Worm (Caenorhabditis elegans) whole organism, L3 larva: ENCODE results near the gene F17C11.11.

Experiments
- R02D3.7 ChIP-seq: fragments of 150-350 bp; optimal IDR thresholded peaks from 2 replicates; lab custom pipeline; 2014; ENCODE audit warnings: missing biosample characterization, missing genetic modification characterization
- ZK546.5 ChIP-seq: sonication (generic microtip); optimal IDR thresholded peaks from 2 replicates; lab custom pipeline; 2017; ENCODE audit warnings: missing biosample characterization, missing genetic modification characterization
- aly-2 ChIP-seq: fragments of 150-350 bp; optimal IDR thresholded peaks from 2 replicates; lab custom pipeline; 2014; ENCODE audit warnings: missing biosample characterization, missing genetic modification characterization
- ama-1 ChIP-seq: fragments of 150-350 bp; optimal IDR thresholded peaks from 2 replicates; lab custom pipeline; 2018
- ceh-16 ChIP-seq: sonication (generic microtip); optimal IDR thresholded peaks from 2 replicates; lab custom pipeline; 2017; ENCODE audit warnings: missing biosample characterization, missing genetic modification characterization
- ceh-82 ChIP-seq: fragments of 150-350 bp; optimal IDR thresholded peaks from 2 replicates; lab custom pipeline; 2014; ENCODE audit warnings: missing biosample characterization, missing genetic modification characterization
- ceh-9 ChIP-seq: sonication (generic microtip); optimal IDR thresholded peaks from 2 replicates; lab custom pipeline; 2018; ENCODE audit warnings: missing biosample characterization, missing genetic modification characterization
- daf-12 ChIP-seq: fragments of 150-350 bp; optimal IDR thresholded peaks from 2 replicates; lab custom pipeline; 2014; ENCODE audit warnings: missing biosample characterization, missing genetic modification reagents, missing genetic modification characterization
- egl-27 ChIP-seq: sonication (generic microtip); optimal IDR thresholded peaks from 4 replicates; lab custom pipeline; 2017; ENCODE audit warnings: missing biosample characterization, missing genetic modification reagents, missing genetic modification characterization
- egl-5 ChIP-seq: fragments of 150-350 bp; optimal IDR thresholded peaks from 2 replicates; lab custom pipeline; 2017; ENCODE audit warnings: missing biosample characterization, missing genetic modification reagents, missing genetic modification characterization, inconsistent platforms
- elt-1 ChIP-seq: fragments of 150-350 bp; optimal IDR thresholded peaks from 2 replicates; lab custom pipeline; 2014; ENCODE audit warnings: missing biosample characterization, missing genetic modification characterization
- elt-2 ChIP-seq: sonication (generic microtip); optimal IDR thresholded peaks from 2 replicates; lab custom pipeline; 2016; ENCODE audit warnings: missing genetic modification reagents, mild to moderate bottlenecking, missing genetic modification characterization, missing compliant biosample characterization
- elt-3 ChIP-seq, 3 experiments: fragments of 150-350 bp in 1 of 3; sonication (generic microtip) in 2 of 3; optimal IDR thresholded peaks; 2 replicates in 2 of 3; 4 replicates in 1 of 3; lab custom pipeline; 2014 to 2017; ENCODE audit warnings: missing biosample characterization in 3 of 3, missing genetic modification characterization in 3 of 3
- eor-1 ChIP-seq, 2 experiments: fragments of 150-350 bp; optimal IDR thresholded peaks; 2 replicates each; lab custom pipeline; 2014 to 2018; ENCODE audit warnings: missing biosample characterization in 2 of 2, missing genetic modification characterization in 2 of 2
- fkh-10 ChIP-seq: sonication (generic microtip); optimal IDR thresholded peaks from 2 replicates; lab custom pipeline; 2017; ENCODE audit warnings: missing biosample characterization, missing genetic modification reagents, missing genetic modification characterization
- fos-1 ChIP-seq: fragments of 150-350 bp; optimal IDR thresholded peaks from 2 replicates; lab custom pipeline; 2014; ENCODE audit warnings: missing biosample characterization, missing genetic modification characterization
- hmg-11 ChIP-seq: sonication (generic microtip); optimal IDR thresholded peaks from 2 replicates; lab custom pipeline; 2016; ENCODE audit warnings: missing genetic modification characterization, missing compliant biosample characterization
- jun-1 ChIP-seq: fragments of 150-350 bp; optimal IDR thresholded peaks from 2 replicates; lab custom pipeline; 2014; ENCODE audit warnings: missing biosample characterization, missing genetic modification reagents, missing genetic modification characterization
- lin-15B ChIP-seq: fragments of 150-350 bp; optimal IDR thresholded peaks from 2 replicates; lab custom pipeline; 2014; ENCODE audit warnings: missing biosample characterization, missing genetic modification characterization
- lin-39 ChIP-seq: fragments of 150-350 bp; optimal IDR thresholded peaks from 2 replicates; lab custom pipeline; 2018; ENCODE audit warnings: missing biosample characterization, missing genetic modification reagents, missing genetic modification characterization
- lsy-12 ChIP-seq: sonication (generic microtip); optimal IDR thresholded peaks from 2 replicates; lab custom pipeline; 2016; ENCODE audit warnings: mild to moderate bottlenecking, missing genetic modification characterization, missing compliant biosample characterization
- mdl-1 ChIP-seq: fragments of 150-350 bp; optimal IDR thresholded peaks from 2 replicates; lab custom pipeline; 2014; ENCODE audit warnings: missing biosample characterization, missing genetic modification characterization
- mml-1 ChIP-seq: fragments of 150-350 bp; sonication (generic microtip); optimal IDR thresholded peaks from 3 replicates; lab custom pipeline; 2014; ENCODE audit warnings: missing biosample characterization, missing genetic modification characterization
- nhr-11 ChIP-seq: fragments of 150-350 bp; optimal IDR thresholded peaks from 2 replicates; lab custom pipeline; 2014; ENCODE audit warnings: missing biosample characterization, missing genetic modification characterization
- nhr-12 ChIP-seq: fragments of 150-350 bp; optimal IDR thresholded peaks from 2 replicates; lab custom pipeline; 2014; ENCODE audit warnings: missing biosample characterization, missing genetic modification characterization
- nhr-23 ChIP-seq: fragments of 150-350 bp; optimal IDR thresholded peaks from 2 replicates; lab custom pipeline; 2014; ENCODE audit warnings: missing biosample characterization, missing genetic modification reagents, missing genetic modification characterization
- nhr-25 ChIP-seq: sonication (generic microtip); optimal IDR thresholded peaks from 2 replicates; lab custom pipeline; 2017; ENCODE audit warnings: missing biosample characterization, missing genetic modification characterization
- nhr-28 ChIP-seq: fragments of 150-350 bp; optimal IDR thresholded peaks from 2 replicates; lab custom pipeline; 2014; ENCODE audit warnings: missing biosample characterization, missing genetic modification characterization
- nhr-43 ChIP-seq: sonication (generic microtip); optimal IDR thresholded peaks from 2 replicates; lab custom pipeline; 2016; ENCODE audit warnings: mild to moderate bottlenecking, missing genetic modification characterization, missing compliant biosample characterization; ENCODE audit not compliant: poor library complexity, severe bottlenecking
- nhr-67 ChIP-seq: fragments of 150-350 bp; optimal IDR thresholded peaks from 2 replicates; lab custom pipeline; 2014; ENCODE audit warnings: missing biosample characterization, missing genetic modification characterization
- pha-4 ChIP-seq: fragments of 150-350 bp; optimal IDR thresholded peaks from 2 replicates; lab custom pipeline; 2014; ENCODE audit warnings: missing biosample characterization, missing genetic modification reagents, missing genetic modification characterization
- pqm-1 ChIP-seq: fragments of 150-350 bp; optimal IDR thresholded peaks from 2 replicates; lab custom pipeline; 2017; ENCODE audit warnings: missing biosample characterization, missing genetic modification characterization, inconsistent platforms
- skn-1 ChIP-seq: fragments of 150-350 bp; optimal IDR thresholded peaks from 2 replicates; lab custom pipeline; 2014; ENCODE audit warnings: missing biosample characterization, missing genetic modification characterization
- tbx-2 ChIP-seq: sonication (generic microtip); optimal IDR thresholded peaks from 2 replicates; lab custom pipeline; 2016; ENCODE audit warnings: mild to moderate bottlenecking, missing genetic modification characterization, missing compliant biosample characterization
- unc-39 ChIP-seq: sonication (generic microtip); optimal IDR thresholded peaks from 4 replicates; lab custom pipeline; 2017; ENCODE audit warnings: missing biosample characterization, missing genetic modification characterization
- unc-62 ChIP-seq: fragments of 150-350 bp; sonication (generic microtip); optimal IDR thresholded peaks from 4 replicates; lab custom pipeline; 2014; ENCODE audit warnings: missing biosample characterization, missing genetic modification reagents, missing genetic modification characterization
- zag-1 ChIP-seq: fragments of 150-350 bp; optimal IDR thresholded peaks from 2 replicates; lab custom pipeline; 2014; ENCODE audit warnings: missing biosample characterization, missing genetic modification characterization
- ztf-4 ChIP-seq: fragments of 150-350 bp; optimal IDR thresholded peaks from 2 replicates; lab custom pipeline; 2014; ENCODE audit warnings: missing biosample characterization, missing genetic modification characterization

F17C11.11 gene

ce11 chrV:10939990-10940570 lies 1.5 kb upstream of the F17C11.11 start:
- no peak for TF ChIP-seq zag-1 (tag; lab: Kevin White, UChicago)
- TF ChIP-seq egl-5 (tag; lab: Kevin White, UChicago) = no peak
- no peak for TF ChIP-seq elt-2 (tag; lab: Kevin White, UChicago)
- TF ChIP-seq nhr-11 = no peak
- no peak for TF ChIP-seq nhr-67 (tag; lab: Kevin White, UChicago)
- no peak for TF ChIP-seq pha-4 (tag; lab: Kevin White, UChicago)
- TF ChIP-seq nhr-28 (tag; lab: Kevin White, UChicago) = no peak
- TF ChIP-seq aly-2 = no peak
- no peak for TF ChIP-seq unc-62 (GFP tag; lab: Kevin White, UChicago)
- TF ChIP-seq nhr-43 = peak; percentile 85
- TF ChIP-seq ama-1 = no peak
- TF ChIP-seq nhr-25 (tag; lab: Kevin White, UChicago) = peak; percentile 8
- TF ChIP-seq eor-1 (tag; optimal IDR thresholded peaks at IDR 0.05; lab: Kevin White, UChicago) = no peak
- no peak for TF ChIP-seq elt-3 (tag; optimal IDR thresholded peaks at IDR 0.05; lab: Kevin White, UChicago)
- no peak for TF ChIP-seq R02D3.7 (tag; lab: Kevin White, UChicago)
- no peak for TF ChIP-seq lin-15B (tag; lab: Kevin White, UChicago)
- no peak for TF ChIP-seq ZK546.5
- TF ChIP-seq mdl-1 = no peak
- no peak for TF ChIP-seq ceh-82
- TF ChIP-seq ceh-16 (tag; lab: Kevin White, UChicago) = no peak
- TF ChIP-seq ceh-9 (tag; lab: Kevin White, UChicago) = no peak
- no peak for TF ChIP-seq egl-27 (tag; lab: Kevin White, UChicago)
- TF ChIP-seq elt-1 (tag; lab: Kevin White, UChicago) = no peak
- TF ChIP-seq fos-1 (tag; lab: Kevin White, UChicago) = peak; percentile 20
- TF ChIP-seq lin-39 (tag; lab: Kevin White, UChicago) = no peak
- TF ChIP-seq unc-39 (tag; lab: Kevin White, UChicago) = no peak
- TF ChIP-seq fkh-10 (GFP tag; lab: Kevin White, UChicago) = no peak
- no peak for TF ChIP-seq mml-1 (tag; lab: Kevin White, UChicago)
- no peak for TF ChIP-seq daf-12 (tag; lab: Kevin White, UChicago)
- no peak for TF ChIP-seq tbx-2 (tag; lab: Kevin White, UChicago)
- TF ChIP-seq nhr-12 (tag; lab: Kevin White, UChicago) = no peak
- TF ChIP-seq pqm-1 (tag; lab: Kevin White, UChicago) = no peak
- no peak for TF ChIP-seq lsy-12 (tag; lab: Kevin White, UChicago)
- TF ChIP-seq skn-1 (tag; lab: Kevin White, UChicago) = no peak
- peak; percentile 36 for TF ChIP-seq nhr-23
- TF ChIP-seq jun-1 (tag; lab: Kevin White, UChicago) = no peak

- peak; percentile 85 for TF ChIP-seq fkh-10 (GFP tag; lab: Kevin White, UChicago)
- TF ChIP-seq aly-2 = no peak
- TF ChIP-seq ceh-9 (tag; lab: Kevin White, UChicago) = no peak
- no peak for TF ChIP-seq eor-1 (tag; optimal IDR thresholded peaks at IDR 0.05; lab: Kevin White, UChicago)
- no peak for TF ChIP-seq tbx-2 (tag; lab: Kevin White, UChicago)
- no peak for TF ChIP-seq nhr-12 (tag; lab: Kevin White, UChicago)
- TF ChIP-seq nhr-23 = peak; percentile 58
- TF ChIP-seq lsy-12 (tag; lab: Kevin White, UChicago) = no peak
- TF ChIP-seq pqm-1 (tag; lab: Kevin White, UChicago) = no peak
- TF ChIP-seq ztf-4 (tag; lab: Kevin White, UChicago) = no peak
- TF ChIP-seq nhr-11 = peak; percentile 37
- peak; percentile 42 for TF ChIP-seq nhr-43
These were observed 1.3 kb downstream of the F17C11.11 start for ce11 chrV:10937294-10937693.

ce11 chrV:10936681-10937080 lies 1.9 kb downstream of the F17C11.11 start, which contains the start of gene F17C11.12:
Gene F17C11.12 (minus strand): TSS chrV:10936920.
- TF ChIP-seq pqm-1 (tag; lab: Kevin White, UChicago) = peak; percentile 86
- TF ChIP-seq elt-2 (tag; lab: Kevin White, UChicago) = peak; percentile 91
- TF ChIP-seq hmg-11 (tag; lab: Kevin White, UChicago) = no peak
